Fruit fly (Drosophila melanogaster) whole organism, pupa: ENCODE data around the gene Srp19.
A peak's percentile ranks its signal among the peaks of the same experiment; 100 is the strongest.

Source experiments
- CG10348 ChIP-seq: fragments of 200-800 bp; sonication (Bioruptor generic); IDR thresholded peaks from 2 replicates; pipeline ENCODE4 v1.3.6; 2022; ENCODE audit warnings: missing biosample characterization, missing genetic modification characterization
- CG12605 ChIP-seq: fragments of 200-800 bp; sonication (Bioruptor generic); IDR thresholded peaks from 2 replicates; pipeline ENCODE4 v1.3.6; 2022; ENCODE audit warnings: missing biosample characterization, missing genetic modification characterization
- CG13204 ChIP-seq: fragments of 200-800 bp; sonication (Bioruptor generic); optimal IDR thresholded peaks from 2 replicates; lab custom pipeline; 2018; ENCODE audit warnings: missing biosample characterization, mild to moderate bottlenecking, missing genetic modification characterization, moderate library complexity
- CG14655 ChIP-seq: fragments of 200-800 bp; sonication (Bioruptor generic); optimal IDR thresholded peaks from 3 replicates; lab custom pipeline; 2017; ENCODE audit warnings: mild to moderate bottlenecking, missing biosample characterization, missing genetic modification reagents, missing genetic modification characterization
- CG15710 ChIP-seq: fragments of 200-800 bp; sonication (Bioruptor generic); optimal IDR thresholded peaks from 2 replicates; lab custom pipeline; 2018; ENCODE audit warnings: missing biosample characterization, mild to moderate bottlenecking, missing genetic modification characterization, moderate library complexity
- CG17806 ChIP-seq: fragments of 200-800 bp; sonication (Bioruptor generic); optimal IDR thresholded peaks from 2 replicates; lab custom pipeline; 2018; ENCODE audit warnings: missing biosample characterization, mild to moderate bottlenecking, missing genetic modification characterization, moderate library complexity
- CG32121 ChIP-seq: fragments of 200-800 bp; sonication (Bioruptor generic); IDR thresholded peaks from 2 replicates; pipeline ENCODE4 v1.3.6; 2022; ENCODE audit warnings: missing biosample characterization, missing genetic modification characterization
- CG34367 ChIP-seq: fragments of 200-800 bp; sonication (Bioruptor generic); optimal IDR thresholded peaks from 2 replicates; lab custom pipeline; 2018; ENCODE audit warnings: missing biosample characterization, mild to moderate bottlenecking, missing genetic modification characterization
- CG4496 ChIP-seq: fragments of 200-800 bp; sonication (Bioruptor generic); IDR thresholded peaks from 3 replicates; pipeline ENCODE4 v1.3.6; 2022; ENCODE audit warnings: missing biosample characterization, missing genetic modification characterization
- CG8159 ChIP-seq: fragments of 200-800 bp; sonication (Bioruptor generic); optimal IDR thresholded peaks from 3 replicates; lab custom pipeline; 2018; ENCODE audit warnings: missing biosample characterization, mild to moderate bottlenecking, missing genetic modification characterization, moderate library complexity
- CG8301 ChIP-seq: fragments of 200-800 bp; sonication (Bioruptor generic); optimal IDR thresholded peaks from 2 replicates; lab custom pipeline; 2018; ENCODE audit warnings: missing biosample characterization, mild to moderate bottlenecking, missing genetic modification characterization
- CG9948 ChIP-seq: fragments of 200-800 bp; sonication (Bioruptor generic); optimal IDR thresholded peaks from 2 replicates; lab custom pipeline; 2018; ENCODE audit warnings: missing biosample characterization, mild to moderate bottlenecking, missing genetic modification characterization, moderate library complexity
- D1 ChIP-seq: fragments of 200-800 bp; sonication (Bioruptor generic); optimal IDR thresholded peaks from 2 replicates; lab custom pipeline; 2018; ENCODE audit warnings: missing biosample characterization, mild to moderate bottlenecking, missing genetic modification characterization, moderate library complexity
- EcR ChIP-seq: fragments of 200-800 bp; sonication (Bioruptor generic); optimal IDR thresholded peaks from 3 replicates; lab custom pipeline; 2019; ENCODE audit warnings: missing biosample characterization, missing genetic modification characterization, mild to moderate bottlenecking, moderate library complexity, missing genetic modification reagents
- Ets98B ChIP-seq: fragments of 200-800 bp; sonication (Bioruptor generic); IDR thresholded peaks from 2 replicates; pipeline ENCODE4 v1.3.6; 2022; ENCODE audit warnings: missing biosample characterization, missing genetic modification characterization
- Pif1A ChIP-seq: fragments of 200-800 bp; sonication (Bioruptor generic); optimal IDR thresholded peaks from 3 replicates; lab custom pipeline; 2016; ENCODE audit warnings: missing biosample characterization, missing genetic modification characterization
- Pif1B ChIP-seq: fragments of 200-800 bp; sonication (Bioruptor generic); optimal IDR thresholded peaks from 3 replicates; lab custom pipeline; 2016; ENCODE audit warnings: missing biosample characterization, missing genetic modification characterization
- Snoo ChIP-seq: fragments of 200-800 bp; sonication (Bioruptor generic); optimal IDR thresholded peaks from 3 replicates; lab custom pipeline; 2017; ENCODE audit warnings: missing biosample characterization, mild to moderate bottlenecking, missing genetic modification characterization, inconsistent platforms
- fd96Ca ChIP-seq: fragments of 200-800 bp; sonication (Bioruptor generic); IDR thresholded peaks from 3 replicates; pipeline ENCODE4 v1.3.6; 2022; ENCODE audit warnings: missing biosample characterization, missing genetic modification characterization
- gl ChIP-seq: fragments of 200-800 bp; sonication (Bioruptor generic); optimal IDR thresholded peaks from 2 replicates; lab custom pipeline; 2018; ENCODE audit warnings: missing biosample characterization, mild to moderate bottlenecking, missing genetic modification characterization
- rn ChIP-seq: fragments of 200-800 bp; sonication (Bioruptor generic); IDR thresholded peaks from 2 replicates; pipeline ENCODE4 v1.3.6; 2022; ENCODE audit warnings: missing biosample characterization, missing genetic modification characterization

The Srp19 gene

dm6 chr3L:7323348-7323747 is 24.5 kb downstream of the Srp19 start, which contains the start of the genes RhoGEF4 and Rint1:
Gene RhoGEF4, minus strand, starts transcription at chr3L:7323411.
Gene Rint1, plus strand, starts transcription at chr3L:7323619.
- TF ChIP-seq CG8301 (tag; lab: Kevin White, UChicago) (no peak), Pif1B (GFP tag; lab: Kevin White, UChicago) (no peak), CG13204 (GFP tag; lab: Kevin White, UChicago) (no peak), rn (GFP tag; lab: Robert Waterston, UW) (no peak), Pif1A (GFP tag; lab: Kevin White, UChicago) (no peak), CG8159 (tag; lab: Kevin White, UChicago) (peak; percentile 62), Ets98B (GFP tag; lab: Robert Waterston, UW) (no peak), fd96Ca (GFP tag; lab: Robert Waterston, UW) (peak; percentile 43; the same call in 1 of the 3 replicates), Snoo (tag; lab: Kevin White, UChicago) (no peak), EcR (GFP tag; lab: Kevin White, UChicago) (no peak), CG4496 (GFP tag; lab: Robert Waterston, UW) (0 out of 3 replicates have a peak, but pooled peaks have one; percentile 30), gl (tag; lab: Kevin White, UChicago) (no peak), CG32121 (GFP tag; lab: Robert Waterston, UW) (peak; percentile 43; the same call in 1 of the 2 replicates), CG14655 (GFP tag; lab: Kevin White, UChicago) (no peak), CG12605 (GFP tag; lab: Robert Waterston, UW) (no peak), CG17806 (tag; lab: Kevin White, UChicago) (peak; percentile 16), CG9948 (tag; lab: Kevin White, UChicago) (peak; percentile 36), D1 (tag; lab: Kevin White, UChicago) (no peak), CG15710 (tag; lab: Kevin White, UChicago) (peak; percentile 40), CG34367 (no peak), CG10348 (GFP tag; lab: Robert Waterston, UW) (no peak)

dm6 chr3L:7319768-7320167 is 28.1 kb downstream of the Srp19 start, which contains the start of gene CG8607:
Gene CG8607, plus strand, starts transcription at chr3L:7320068.
- no peak for TF ChIP-seq rn (GFP tag; lab: Robert Waterston, UW)
- no peak for TF ChIP-seq Pif1A (GFP tag; lab: Kevin White, UChicago)
- no peak for TF ChIP-seq CG17806 (tag; lab: Kevin White, UChicago)
- no peak for TF ChIP-seq Ets98B (GFP tag; lab: Robert Waterston, UW)
- no peak for TF ChIP-seq fd96Ca (GFP tag; lab: Robert Waterston, UW)
- no peak for TF ChIP-seq EcR (GFP tag; lab: Kevin White, UChicago)
- no peak for TF ChIP-seq CG8159 (tag; lab: Kevin White, UChicago)
- TF ChIP-seq Pif1B (GFP tag; lab: Kevin White, UChicago), result no peak
- no peak for TF ChIP-seq Snoo (tag; lab: Kevin White, UChicago)
- TF ChIP-seq D1 (tag; lab: Kevin White, UChicago), result no peak
- no peak for TF ChIP-seq CG34367
- TF ChIP-seq CG15710 (tag; lab: Kevin White, UChicago), result no peak
- no peak for TF ChIP-seq CG13204 (GFP tag; lab: Kevin White, UChicago)
- TF ChIP-seq gl (tag; lab: Kevin White, UChicago), result no peak
- TF ChIP-seq CG14655 (GFP tag; lab: Kevin White, UChicago), result no peak

- TF ChIP-seq CG32121 (GFP tag; lab: Robert Waterston, UW) (no peak), rn (GFP tag; lab: Robert Waterston, UW) (no peak), CG9948 (tag; lab: Kevin White, UChicago) (no peak), CG8159 (tag; lab: Kevin White, UChicago) (no peak), CG10348 (GFP tag; lab: Robert Waterston, UW) (no peak), Ets98B (GFP tag; lab: Robert Waterston, UW) (no peak), CG17806 (tag; lab: Kevin White, UChicago) (no peak), CG8301 (tag; lab: Kevin White, UChicago) (no peak), CG14655 (GFP tag; lab: Kevin White, UChicago) (no peak), CG34367 (no peak)
These were observed 33.7 kb downstream of the Srp19 start for dm6 chr3L:7314133-7314532.

dm6 chr3L:7313559-7314132 is 34.2 kb downstream of the Srp19 start:
- TF ChIP-seq CG12605 (GFP tag; lab: Robert Waterston, UW) (no peak), Ets98B (GFP tag; lab: Robert Waterston, UW) (no peak), CG4496 (GFP tag; lab: Robert Waterston, UW) (no peak), CG34367 (no peak), CG10348 (GFP tag; lab: Robert Waterston, UW) (no peak), gl (tag; lab: Kevin White, UChicago) (no peak), EcR (GFP tag; lab: Kevin White, UChicago) (no peak), fd96Ca (GFP tag; lab: Robert Waterston, UW) (no peak), D1 (tag; lab: Kevin White, UChicago) (no peak)

dm6 chr3L:7312754-7313153 is 35.1 kb downstream of the Srp19 start, which contains the start of gene unc-13-4A:
Gene unc-13-4A, minus strand, starts transcription at chr3L:7312896.
- TF ChIP-seq Pif1B (GFP tag; lab: Kevin White, UChicago), result no peak
- TF ChIP-seq CG10348 (GFP tag; lab: Robert Waterston, UW), result no peak
- TF ChIP-seq Ets98B (GFP tag; lab: Robert Waterston, UW), result no peak
- no peak for TF ChIP-seq fd96Ca (GFP tag; lab: Robert Waterston, UW)
- TF ChIP-seq Snoo (tag; lab: Kevin White, UChicago), result no peak
- no peak for TF ChIP-seq CG15710 (tag; lab: Kevin White, UChicago)
- no peak for TF ChIP-seq EcR (GFP tag; lab: Kevin White, UChicago)
- no peak for TF ChIP-seq CG17806 (tag; lab: Kevin White, UChicago)
- no peak for TF ChIP-seq CG13204 (GFP tag; lab: Kevin White, UChicago)
- TF ChIP-seq Pif1A (GFP tag; lab: Kevin White, UChicago), result no peak
- TF ChIP-seq CG32121 (GFP tag; lab: Robert Waterston, UW), result no peak
- no peak for TF ChIP-seq CG14655 (GFP tag; lab: Kevin White, UChicago)
